Worm (Caenorhabditis elegans): ENCODE data around the gene C05D12.4.

C05D12.4 gene

DNA sequence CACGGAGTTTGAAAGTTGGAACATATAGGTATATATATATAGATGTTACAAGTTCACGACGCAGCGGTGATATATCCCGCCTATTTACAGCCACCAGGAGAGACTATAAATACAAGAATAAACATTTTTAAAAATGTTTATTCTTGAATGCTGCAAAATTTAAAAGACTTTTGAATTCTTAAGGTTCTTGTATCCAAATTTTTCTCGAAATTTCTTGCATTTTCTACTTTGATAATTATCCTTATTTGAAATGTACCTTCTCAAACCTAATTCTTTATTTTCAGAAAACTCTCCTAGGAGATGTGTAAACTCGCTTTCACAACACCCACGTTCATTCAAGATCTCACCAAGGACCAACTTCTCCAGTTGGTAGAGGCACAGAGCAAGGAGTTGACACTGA, at the start of gene C05D12.4:
Gene C05D12.4 (plus strand): TSS at position 301 of the 400 bp plus-strand sequence.
- TF ChIP-seq fkh-10 (GFP tag; optimal IDR thresholded peaks at IDR 0.05) (no peak), sea-2 (GFP tag; optimal IDR thresholded peaks at IDR 0.05) (no peak), lsy-12 (tag; optimal IDR thresholded peaks at IDR 0.05) (no peak), fkh-2 (tag; optimal IDR thresholded peaks at IDR 0.05) (no peak), snpc-4 (tag; optimal IDR thresholded peaks at IDR 0.05) (no peak), nhr-25 (tag; optimal IDR thresholded peaks at IDR 0.05) (no peak), nhr-12 (tag; optimal IDR thresholded peaks at IDR 0.05) (no peak), ztf-4 (tag; optimal IDR thresholded peaks at IDR 0.05) (no peak), nhr-43 (tag; optimal IDR thresholded peaks at IDR 0.05; ENCODE audit: poor library complexity, severe bottlenecking) (no peak), unc-39 (tag; optimal IDR thresholded peaks at IDR 0.05) (no peak)

DNA sequence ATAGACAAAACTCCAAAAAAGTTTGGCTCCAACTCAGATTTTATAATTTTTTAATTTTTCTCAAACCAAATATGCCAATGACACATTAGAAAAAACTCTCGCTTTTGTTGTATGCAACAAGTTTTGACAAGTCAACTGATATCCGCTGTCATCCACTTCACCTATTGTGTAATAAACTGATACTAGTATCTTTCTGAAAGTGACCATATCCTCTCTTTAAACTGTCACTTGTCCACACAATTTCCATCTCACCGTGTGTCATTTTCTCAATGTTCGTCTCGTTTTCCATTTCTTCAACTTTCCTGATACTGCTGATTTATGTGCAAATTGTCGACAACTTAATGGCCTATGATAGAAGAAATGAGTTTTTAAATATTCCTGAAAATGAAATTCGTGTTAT, 48.6 kb upstream of the C05D12.4 start, which contains the start of the genes C33B4.5 and C33B4.4:
Gene C33B4.5 (plus strand): TSS at position 270 of the 400 bp plus-strand sequence.
Gene C33B4.4 (minus strand): TSS at position 385 of the 400 bp plus-strand sequence.
- TF ChIP-seq elt-1 (tag; optimal IDR thresholded peaks at IDR 0.05) (no peak), tbx-2 (tag; optimal IDR thresholded peaks at IDR 0.05) (no peak), nhr-25 (tag; optimal IDR thresholded peaks at IDR 0.05) (no peak), mml-1 (tag; optimal IDR thresholded peaks at IDR 0.05) (no peak), nhr-28 (tag; optimal IDR thresholded peaks at IDR 0.05) (no peak), nhr-237 (tag; optimal IDR thresholded peaks at IDR 0.05) (no peak), zag-1 (tag; optimal IDR thresholded peaks at IDR 0.05) (no peak), ceh-16 (tag; optimal IDR thresholded peaks at IDR 0.05) (no peak)

DNA sequence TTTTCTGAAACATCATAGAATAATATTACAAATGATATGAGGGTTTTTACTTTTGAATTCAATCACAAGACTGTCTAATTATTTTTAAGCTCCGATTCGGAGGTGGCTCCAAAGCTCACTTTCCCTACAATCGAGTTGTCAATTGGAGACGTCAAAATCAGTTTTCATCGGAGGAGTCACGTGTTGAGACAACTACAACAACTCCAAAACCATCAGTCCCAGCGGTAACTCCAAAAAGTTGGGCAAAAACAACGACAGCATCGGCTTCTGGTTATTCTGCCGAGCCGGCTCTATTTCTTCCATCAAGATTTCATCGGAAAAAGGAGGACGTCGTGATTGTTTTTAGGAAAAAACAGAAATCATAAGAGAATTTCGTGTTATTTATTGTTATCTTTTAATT, 47.6 kb upstream of the C05D12.4 start:
- TF ChIP-seq nhr-12 (tag; optimal IDR thresholded peaks at IDR 0.05) (no peak), sea-2 (GFP tag; optimal IDR thresholded peaks at IDR 0.05) (no peak), pqm-1 (tag; optimal IDR thresholded peaks at IDR 0.05) (no peak), ama-1 (optimal IDR thresholded peaks at IDR 0.05) (no peak), tbx-2 (tag; optimal IDR thresholded peaks at IDR 0.05) (no peak), ceh-9 (tag; optimal IDR thresholded peaks at IDR 0.05) (no peak), ceh-16 (tag; optimal IDR thresholded peaks at IDR 0.05) (no peak), lin-39 (tag; optimal IDR thresholded peaks at IDR 0.05) (no peak)

DNA sequence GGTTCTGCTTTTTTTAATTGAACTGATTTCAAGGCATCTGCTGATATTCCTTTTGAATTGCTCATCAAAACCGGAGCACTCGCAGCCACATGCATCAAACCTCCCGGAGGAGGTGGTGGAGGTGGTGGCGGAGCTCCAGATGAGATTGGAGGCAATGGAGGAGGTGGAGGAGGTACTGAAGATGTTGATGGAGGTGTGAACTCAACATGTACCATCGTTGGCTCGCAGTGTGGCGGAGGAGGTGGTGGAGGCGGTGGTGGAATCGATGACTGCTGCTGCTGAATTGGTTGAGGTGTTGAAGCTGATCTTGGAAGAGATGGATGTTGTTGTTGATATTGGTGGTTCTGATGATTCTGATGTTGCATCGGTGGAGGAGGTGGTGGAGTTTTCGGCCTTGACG, 44.7 kb upstream of the C05D12.4 start:
- TF ChIP-seq daf-12 (tag; optimal IDR thresholded peaks at IDR 0.05) (no peak), unc-39 (tag; optimal IDR thresholded peaks at IDR 0.05) (no peak), mml-1 (tag; optimal IDR thresholded peaks at IDR 0.05) (no peak), egl-27 (tag; optimal IDR thresholded peaks at IDR 0.05) (no peak), jun-1 (tag; optimal IDR thresholded peaks at IDR 0.05) (no peak), R02D3.7 (tag; optimal IDR thresholded peaks at IDR 0.05) (no peak), elt-1 (tag; optimal IDR thresholded peaks at IDR 0.05) (no peak), unc-62 (GFP tag; optimal IDR thresholded peaks at IDR 0.05) (no peak), lin-15B (tag; optimal IDR thresholded peaks at IDR 0.05) (no peak), lsy-12 (tag; optimal IDR thresholded peaks at IDR 0.05) (no peak), nhr-76 (tag; optimal IDR thresholded peaks at IDR 0.05) (no peak), nhr-237 (tag; optimal IDR thresholded peaks at IDR 0.05) (no peak), tbx-2 (tag; optimal IDR thresholded peaks at IDR 0.05) (no peak), skn-1 (tag; optimal IDR thresholded peaks at IDR 0.05) (no peak), hmg-11 (tag; optimal IDR thresholded peaks at IDR 0.05) (no peak)

DNA sequence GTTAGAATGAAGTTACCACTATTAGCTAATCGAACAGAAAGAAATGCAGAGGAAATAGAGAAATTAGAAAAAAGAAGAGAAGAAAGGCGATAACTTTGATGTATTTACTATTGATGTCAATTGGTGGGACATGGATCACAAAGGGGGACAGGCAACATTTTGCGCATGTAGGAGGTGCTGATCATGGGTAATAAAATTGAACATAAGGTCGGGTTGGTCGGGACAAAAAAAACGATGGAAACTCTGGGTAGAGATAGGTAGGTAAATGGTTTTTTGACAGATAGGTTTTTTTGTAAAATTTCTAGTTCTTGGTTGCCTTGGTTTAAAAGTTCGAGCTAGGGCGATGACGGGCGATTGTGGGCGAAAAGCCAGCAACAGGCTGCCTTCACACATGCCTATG, 40.8 kb upstream of the C05D12.4 start, which contains the start of gene shn-1:
Gene shn-1 (minus strand): TSS at position 101 of the 400 bp plus-strand sequence.
- TF ChIP-seq ama-1 (optimal IDR thresholded peaks at IDR 0.05) (no peak), nhr-76 (tag; optimal IDR thresholded peaks at IDR 0.05) (no peak), ceh-82 (tag; optimal IDR thresholded peaks at IDR 0.05) (no peak), fos-1 (tag; optimal IDR thresholded peaks at IDR 0.05) (no peak)

DNA sequence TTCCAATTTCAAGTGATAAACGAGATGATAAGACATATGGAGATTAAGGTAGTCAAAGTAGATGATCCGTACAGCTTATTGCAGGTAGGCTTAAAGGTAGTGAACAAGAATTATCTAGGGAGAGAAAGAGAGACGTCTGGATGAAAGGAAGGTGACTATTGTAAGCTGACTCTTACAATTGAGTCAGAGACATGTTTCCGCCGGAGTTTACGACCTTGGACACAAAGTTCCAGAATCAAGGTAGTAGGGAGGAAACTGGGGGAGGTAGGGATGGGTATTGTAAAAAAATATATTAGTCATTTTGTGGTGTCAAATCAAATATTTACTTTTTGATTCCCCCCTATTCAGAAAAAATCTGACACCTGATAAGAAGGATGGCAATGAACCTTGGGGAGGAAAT, 39.3 kb upstream of the C05D12.4 start:
- TF ChIP-seq ceh-82 (tag; optimal IDR thresholded peaks at IDR 0.05) = no peak
- TF ChIP-seq nhr-77 (tag; optimal IDR thresholded peaks at IDR 0.05) = no peak
- TF ChIP-seq ceh-9 (tag; optimal IDR thresholded peaks at IDR 0.05) = no peak
- TF ChIP-seq ceh-16 (tag; optimal IDR thresholded peaks at IDR 0.05) = no peak
- TF ChIP-seq skn-1 (tag; optimal IDR thresholded peaks at IDR 0.05) = no peak
- no peak for TF ChIP-seq lin-39 (tag; optimal IDR thresholded peaks at IDR 0.05)
- TF ChIP-seq nhr-28 (tag; optimal IDR thresholded peaks at IDR 0.05) = no peak
